Fruit fly (Drosophila melanogaster) whole organism, embryonic: ENCODE data around the gene ast.
A peak's percentile ranks its signal among the peaks of the same experiment; 100 is the strongest.

Experiments
- ATbp ChIP-seq: fragments of 200-800 bp; sonication (Bioruptor generic); optimal IDR thresholded peaks from 2 replicates; lab custom pipeline; 2017; ENCODE audit warnings: missing biosample characterization, mild to moderate bottlenecking, missing genetic modification characterization, missing genetic modification reagents
- Atf3 ChIP-seq: fragments of 200-800 bp; sonication (Bioruptor generic); optimal IDR thresholded peaks from 3 replicates; lab custom pipeline; 2016; ENCODE audit warnings: missing biosample characterization, missing genetic modification characterization
- CG10147 ChIP-seq: fragments of 200-800 bp; sonication (Bioruptor generic); optimal IDR thresholded peaks from 2 replicates; lab custom pipeline; 2019; ENCODE audit warnings: missing biosample characterization, mild to moderate bottlenecking, missing genetic modification characterization, moderate library complexity
- CG10366 ChIP-seq: fragments of 200-800 bp; sonication (Bioruptor generic); IDR thresholded peaks from 2 replicates; pipeline ENCODE4 v1.3.6; 2022; ENCODE audit warnings: missing biosample characterization, missing genetic modification characterization
- CG11093 ChIP-seq: fragments of 200-800 bp; sonication (Bioruptor generic); IDR thresholded peaks from 3 replicates; pipeline ENCODE4 v1.3.6; 2022; ENCODE audit warnings: missing biosample characterization, missing genetic modification characterization
- CG11456 ChIP-seq: fragments of 200-800 bp; sonication (Bioruptor generic); IDR thresholded peaks from 3 replicates; pipeline ENCODE4 v1.3.6; 2022; ENCODE audit warnings: missing biosample characterization, missing genetic modification characterization
- CG12155 ChIP-seq: fragments of 200-800 bp; sonication (Bioruptor generic); optimal IDR thresholded peaks from 3 replicates; lab custom pipeline; 2016; ENCODE audit warnings: missing biosample characterization, missing genetic modification characterization
- CG13424 ChIP-seq: fragments of 200-800 bp; sonication (Bioruptor generic); optimal IDR thresholded peaks from 2 replicates; lab custom pipeline; 2019; ENCODE audit warnings: missing biosample characterization, mild to moderate bottlenecking, missing genetic modification characterization, moderate library complexity
- CG13624 ChIP-seq: fragments of 200-800 bp; sonication (Bioruptor generic); optimal IDR thresholded peaks from 2 replicates; lab custom pipeline; 2016; ENCODE audit warnings: missing biosample characterization, missing genetic modification characterization
- CG14860 ChIP-seq: fragments of 200-800 bp; sonication (Bioruptor generic); IDR thresholded peaks from 3 replicates; pipeline ENCODE4 v1.3.6; 2022; ENCODE audit warnings: missing biosample characterization, missing genetic modification characterization; ENCODE audit not compliant: partially characterized antibody
- CG15011 ChIP-seq: fragments of 200-800 bp; sonication (Bioruptor generic); optimal IDR thresholded peaks from 3 replicates; lab custom pipeline; 2018; ENCODE audit warnings: missing biosample characterization, mild to moderate bottlenecking, missing genetic modification characterization
- CG15479 ChIP-seq: fragments of 200-800 bp; sonication (Bioruptor generic); optimal IDR thresholded peaks from 3 replicates; lab custom pipeline; 2019; ENCODE audit warnings: missing biosample characterization, mild to moderate bottlenecking, missing genetic modification characterization, moderate library complexity
- CG16813 ChIP-seq: fragments of 200-800 bp; sonication (Bioruptor generic); IDR thresholded peaks from 3 replicates; pipeline ENCODE4 v1.3.6; 2022; ENCODE audit warnings: missing biosample characterization, missing genetic modification characterization; ENCODE audit not compliant: partially characterized antibody
- CG17385 ChIP-seq: fragments of 200-800 bp; sonication (Bioruptor generic); optimal IDR thresholded peaks from 3 replicates; lab custom pipeline; 2018; ENCODE audit warnings: missing biosample characterization, mild to moderate bottlenecking, missing genetic modification characterization
- CG1792 ChIP-seq: fragments of 200-800 bp; sonication (Bioruptor generic); optimal IDR thresholded peaks from 2 replicates; lab custom pipeline; 2016; ENCODE audit warnings: missing biosample characterization, missing genetic modification characterization
- CG31224 ChIP-seq: fragments of 200-800 bp; sonication (Bioruptor generic); IDR thresholded peaks from 2 replicates; pipeline ENCODE4 v1.3.6; 2022; ENCODE audit warnings: missing biosample characterization, missing genetic modification characterization
- CG5180 ChIP-seq: fragments of 200-800 bp; sonication (Bioruptor generic); optimal IDR thresholded peaks from 3 replicates; lab custom pipeline; 2017; ENCODE audit warnings: missing biosample characterization, missing genetic modification characterization, mild to moderate bottlenecking, moderate library complexity, missing genetic modification reagents
- CG6813 ChIP-seq: fragments of 200-800 bp; sonication (Bioruptor generic); optimal IDR thresholded peaks from 2 replicates; lab custom pipeline; 2017; ENCODE audit warnings: missing biosample characterization, missing genetic modification characterization, mild to moderate bottlenecking, moderate library complexity, missing genetic modification reagents
- CG7556 ChIP-seq: fragments of 200-800 bp; sonication (Bioruptor generic); optimal IDR thresholded peaks from 2 replicates; lab custom pipeline; 2017; ENCODE audit warnings: missing biosample characterization, mild to moderate bottlenecking, missing genetic modification characterization
- CG7987 ChIP-seq: fragments of 200-800 bp; sonication (Bioruptor generic); optimal IDR thresholded peaks from 2 replicates; lab custom pipeline; 2018; ENCODE audit warnings: missing biosample characterization, mild to moderate bottlenecking, missing genetic modification characterization, moderate library complexity
- CG8089 ChIP-seq: fragments of 200-800 bp; sonication (Bioruptor generic); optimal IDR thresholded peaks from 3 replicates; lab custom pipeline; 2016; ENCODE audit warnings: missing biosample characterization, missing genetic modification characterization
- CG8290 ChIP-seq, 3 experiments: fragments of 200-800 bp; sonication (Bioruptor generic); optimal IDR thresholded peaks; 2 replicates each; lab custom pipeline; 2016 to 2019; ENCODE audit warnings: missing biosample characterization in 3 of 3, missing genetic modification characterization in 3 of 3, mild to moderate bottlenecking in 2 of 3, moderate library complexity in 1 of 3
- Deaf1 ChIP-seq: fragments of 200-800 bp; optimal IDR thresholded peaks from 3 replicates; lab custom pipeline; 2019; ENCODE audit warnings: missing biosample characterization, mild to moderate bottlenecking, missing genetic modification characterization, moderate library complexity
- Dip2 ChIP-seq: fragments of 200-800 bp; sonication (Bioruptor generic); IDR thresholded peaks from 2 replicates; pipeline ENCODE4 v1.3.6; 2022; ENCODE audit warnings: missing biosample characterization, missing genetic modification characterization
- Dp ChIP-seq: fragments of 200-800 bp; sonication (Bioruptor generic); optimal IDR thresholded peaks from 2 replicates; lab custom pipeline; 2018; ENCODE audit warnings: missing biosample characterization, mild to moderate bottlenecking, missing genetic modification characterization, moderate library complexity
- E2f2 ChIP-seq: fragments of 200-800 bp; sonication (Bioruptor generic); IDR thresholded peaks from 2 replicates; pipeline ENCODE4 v1.3.6; 2022; ENCODE audit warnings: missing biosample characterization, missing genetic modification characterization
- HmgZ ChIP-seq: fragments of 200-800 bp; sonication (Bioruptor generic); optimal IDR thresholded peaks from 2 replicates; lab custom pipeline; 2018; ENCODE audit warnings: missing biosample characterization, mild to moderate bottlenecking, missing genetic modification characterization
- Med ChIP-seq: fragments of 200-800 bp; sonication (Bioruptor generic); peaks from one replicate; lab custom pipeline; 2016; ENCODE audit warnings: missing biosample characterization, missing genetic modification characterization, mild to moderate bottlenecking, inconsistent platforms, moderate library complexity
- Mrtf ChIP-seq: fragments of 200-800 bp; sonication (Bioruptor generic); IDR thresholded peaks from 3 replicates; pipeline ENCODE4 v1.3.6; 2022; ENCODE audit warnings: missing biosample characterization, missing genetic modification characterization
- Oli ChIP-seq: fragments of 200-800 bp; sonication (Bioruptor generic); optimal IDR thresholded peaks from 2 replicates; lab custom pipeline; 2018; ENCODE audit warnings: missing biosample characterization, mild to moderate bottlenecking, missing genetic modification characterization, moderate library complexity
- Optix ChIP-seq: fragments of 200-800 bp; sonication (Bioruptor generic); IDR thresholded peaks from 3 replicates; pipeline ENCODE4 v1.3.6; 2022; ENCODE audit warnings: missing biosample characterization, missing genetic modification characterization
- abd-A ChIP-seq: fragments of 200-800 bp; sonication (Bioruptor generic); optimal IDR thresholded peaks from 3 replicates; lab custom pipeline; 2019; ENCODE audit warnings: missing biosample characterization, mild to moderate bottlenecking, missing genetic modification characterization, moderate library complexity
- ase ChIP-seq: fragments of 200-800 bp; sonication (Bioruptor generic); IDR thresholded peaks from 3 replicates; pipeline ENCODE4 v1.3.6; 2022; ENCODE audit warnings: missing biosample characterization, missing genetic modification characterization
- bowl ChIP-seq: fragments of 200-800 bp; sonication (Bioruptor generic); IDR thresholded peaks from 2 replicates; pipeline ENCODE4 v1.3.6; 2022; ENCODE audit warnings: missing biosample characterization, missing genetic modification characterization
- croc ChIP-seq: fragments of 200-800 bp; sonication (Bioruptor generic); conservative IDR thresholded peaks from 3 replicates; pipeline ENCODE4 v1.3.6; 2022; ENCODE audit warnings: missing biosample characterization, missing genetic modification characterization
- gem ChIP-seq: fragments of 200-800 bp; sonication (Bioruptor generic); optimal IDR thresholded peaks from 2 replicates; lab custom pipeline; 2019; ENCODE audit warnings: missing biosample characterization, mild to moderate bottlenecking, missing genetic modification characterization, moderate library complexity
- gsb ChIP-seq: fragments of 200-800 bp; sonication (Bioruptor generic); IDR thresholded peaks from 2 replicates; pipeline ENCODE4 v1.3.6; 2022; ENCODE audit warnings: missing biosample characterization, missing genetic modification characterization
- ham ChIP-seq: fragments of 200-800 bp; sonication (Bioruptor generic); IDR thresholded peaks from 2 replicates; pipeline ENCODE4 v1.3.6; 2022; ENCODE audit warnings: missing biosample characterization, missing genetic modification characterization
- hb ChIP-seq: fragments of 200-800 bp; sonication (Bioruptor generic); IDR thresholded peaks from 3 replicates; pipeline ENCODE4 v1.3.6; 2022; ENCODE audit warnings: missing biosample characterization, missing genetic modification characterization; ENCODE audit not compliant: partially characterized antibody
- hbn ChIP-seq: fragments of 200-800 bp; sonication (Bioruptor generic); IDR thresholded peaks from 2 replicates; pipeline ENCODE4 v1.3.6; 2022; ENCODE audit warnings: missing biosample characterization, missing genetic modification characterization; ENCODE audit not compliant: partially characterized antibody
- her ChIP-seq: fragments of 200-800 bp; sonication (Bioruptor generic); optimal IDR thresholded peaks from 2 replicates; lab custom pipeline; 2016; ENCODE audit warnings: missing biosample characterization, missing genetic modification characterization
- hkb ChIP-seq, 2 experiments: fragments of 200-800 bp in 1 of 2; fragments of >200 bp in 1 of 2; sonication (Bioruptor generic) in 1 of 2; IDR thresholded peaks in 1 of 2; optimal IDR thresholded peaks in 1 of 2; 2 replicates each; pipeline versions ENCODE4 v1.3.6 to Lab custom; 2017 to 2022; ENCODE audit warnings: missing biosample characterization in 1 of 2, missing genetic modification characterization in 1 of 2
- mld ChIP-seq: fragments of 200-800 bp; sonication (Bioruptor generic); IDR thresholded peaks from 3 replicates; pipeline ENCODE4 v1.3.6; 2022; ENCODE audit warnings: missing biosample characterization, missing genetic modification characterization; ENCODE audit not compliant: partially characterized antibody
- pfk ChIP-seq: fragments of 200-800 bp; sonication (Bioruptor generic); optimal IDR thresholded peaks from 2 replicates; lab custom pipeline; 2018; ENCODE audit warnings: missing biosample characterization, mild to moderate bottlenecking, missing genetic modification characterization, moderate library complexity
- pzg ChIP-seq: fragments of 200-800 bp; sonication (Bioruptor generic); optimal IDR thresholded peaks from 3 replicates; lab custom pipeline; 2018; ENCODE audit warnings: missing biosample characterization, mild to moderate bottlenecking, missing genetic modification characterization, moderate library complexity
- sd ChIP-seq: fragments of 200-800 bp; sonication (Bioruptor generic); optimal IDR thresholded peaks from 3 replicates; lab custom pipeline; 2018; ENCODE audit warnings: missing biosample characterization, mild to moderate bottlenecking, missing genetic modification characterization, moderate library complexity
- zfh2 ChIP-seq: fragments of 200-800 bp; sonication (Bioruptor generic); optimal IDR thresholded peaks from 2 replicates; lab custom pipeline; 2016; ENCODE audit warnings: missing biosample characterization, missing genetic modification characterization

Gene ast

DNA sequence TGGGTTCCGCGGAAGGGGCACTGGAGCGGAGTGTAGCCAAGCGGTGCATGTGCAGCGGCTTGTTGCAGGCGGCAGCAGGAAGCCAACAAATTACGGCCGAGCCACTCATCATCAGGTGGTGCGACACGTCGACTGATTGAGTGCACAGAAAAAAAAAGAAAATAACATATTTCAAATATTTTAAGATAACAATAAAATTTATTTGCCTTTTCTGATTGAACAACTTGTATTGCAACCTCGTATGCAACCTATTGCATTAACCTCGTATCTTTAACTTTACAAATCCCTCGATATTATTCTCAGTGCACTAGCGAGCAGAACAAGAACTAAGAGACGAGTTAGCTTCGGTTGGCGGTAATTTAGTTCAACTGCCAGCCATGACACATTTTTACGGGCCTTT, 7.4 kb upstream of the ast start (continued):
- TF ChIP-seq HmgZ (tag; lab: Kevin White, UChicago), result no peak
- no peak for TF ChIP-seq hb (GFP tag; lab: Robert Waterston, UW)

DNA sequence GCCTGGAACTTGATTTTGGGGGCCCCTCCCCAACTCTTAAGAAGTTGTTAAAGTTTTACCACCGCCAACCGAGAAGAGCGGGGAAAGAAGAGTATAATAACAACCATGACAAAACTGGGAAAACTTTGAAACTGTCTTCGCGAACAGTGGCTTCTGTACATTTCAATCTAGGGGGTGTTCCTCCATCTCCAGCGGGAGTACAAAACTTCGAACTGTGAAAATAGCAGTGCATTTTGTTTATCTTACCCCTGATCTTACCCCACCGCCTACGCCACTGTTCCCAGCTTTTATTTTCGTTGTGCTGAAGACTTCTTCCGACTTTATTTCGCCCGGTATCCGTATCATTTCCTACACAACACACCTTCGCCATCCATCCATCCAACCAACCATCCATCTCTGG, 6.8 kb upstream of the ast start:
- TF ChIP-seq CG15479 (GFP tag; lab: Kevin White, UChicago) (no peak), CG15011 (GFP tag; lab: Kevin White, UChicago) (no peak), pfk (GFP tag; lab: Kevin White, UChicago) (no peak), CG13424 (tag; lab: Kevin White, UChicago) (peak; percentile 13), CG11456 (GFP tag; lab: Robert Waterston, UW) (peak; percentile 72; the same call in 1 of the 3 replicates), CG17385 (no peak), Med (peak; percentile 85), Dip2 (GFP tag; lab: Robert Waterston, UW) (no peak), CG8290 (GFP tag; optimal IDR thresholded peaks at IDR 0.05; lab: Kevin White, UChicago) (no peak), CG8290 (tag; optimal IDR thresholded peaks at IDR 0.05; lab: Kevin White, UChicago) (peak in 1 of 2 experiments; percentile 53), bowl (GFP tag; lab: Robert Waterston, UW) (no peak), her (GFP tag; lab: Kevin White, UChicago) (no peak), CG12155 (GFP tag; lab: Kevin White, UChicago) (peak; percentile 26), CG8089 (GFP tag; lab: Kevin White, UChicago) (no peak), CG10147 (GFP tag; lab: Kevin White, UChicago) (no peak), CG7556 (GFP tag; lab: Kevin White, UChicago) (no peak), Atf3 (GFP tag; lab: Kevin White, UChicago) (no peak), hkb (optimal IDR thresholded peaks at IDR 0.05; lab: Kevin White, UChicago) (no peak), hkb (GFP tag; IDR thresholded peaks at IDR 0.05; lab: Robert Waterston, UW) (no peak), ham (GFP tag; lab: Robert Waterston, UW) (0 out of 2 replicates have a peak, but pooled peaks have one; percentile 12), CG14860 (GFP tag; lab: Robert Waterston, UW) (no peak), Deaf1 (tag; lab: Kevin White, UChicago) (no peak), ase (GFP tag; lab: Robert Waterston, UW) (0 out of 3 replicates have a peak, but pooled peaks have one; percentile 37), CG5180 (GFP tag; lab: Kevin White, UChicago) (no peak), croc (GFP tag; lab: Robert Waterston, UW) (no peak), pzg (GFP tag; lab: Kevin White, UChicago) (no peak), CG7987 (no peak), CG16813 (GFP tag; lab: Robert Waterston, UW) (no peak), Dp (GFP tag; lab: Kevin White, UChicago) (no peak), abd-A (tag; lab: Kevin White, UChicago) (no peak), mld (GFP tag; lab: Robert Waterston, UW) (no peak), CG13624 (GFP tag; lab: Kevin White, UChicago) (no peak), CG1792 (no peak), E2f2 (no peak), gsb (GFP tag; lab: Robert Waterston, UW) (no peak), sd (tag; lab: Kevin White, UChicago) (no peak), Oli (tag; lab: Kevin White, UChicago) (peak; percentile 4), CG11093 (peak; percentile 36; the same call in 1 of the 3 replicates), gem (tag; lab: Kevin White, UChicago) (peak; percentile 46), Optix (no peak), ATbp (GFP tag; lab: Kevin White, UChicago) (peak; percentile 25), CG31224 (0 out of 2 replicates have a peak, but pooled peaks have one; percentile 7), hbn (GFP tag; lab: Robert Waterston, UW) (no peak), zfh2 (peak; percentile 43), CG6813 (GFP tag; lab: Kevin White, UChicago) (no peak), Mrtf (0 out of 3 replicates have a peak, but pooled peaks have one; percentile 29), CG10366 (GFP tag; lab: Robert Waterston, UW) (peak; percentile 49)
